Fruit fly (Drosophila melanogaster): ENCODE measurements around the gene CG42460.

DNA sequence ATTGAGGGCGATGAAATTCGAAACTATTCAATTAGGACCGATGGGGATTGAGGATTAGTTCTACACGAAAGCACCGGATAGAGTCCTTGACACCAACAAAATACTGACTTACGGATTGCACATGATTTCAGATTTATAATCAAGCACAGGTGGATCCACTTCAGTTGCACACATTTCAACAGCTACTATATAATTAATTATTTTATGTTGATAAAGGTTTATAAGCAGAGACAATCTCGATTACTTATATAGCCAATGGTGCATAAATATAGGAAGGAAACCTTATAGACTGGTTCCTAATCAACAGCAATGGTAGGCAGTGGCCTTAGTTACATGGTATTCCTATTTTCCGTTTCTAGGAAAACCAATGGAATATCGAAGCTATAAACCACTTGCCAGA is 19.9 kb downstream of the CG42460 start:
- TF ChIP-seq insv (optimal IDR thresholded peaks at IDR 0.05): no peak
- TF ChIP-seq psq (optimal IDR thresholded peaks at IDR 0.05): no peak
- no peak for TF ChIP-seq h (optimal IDR thresholded peaks at IDR 0.05)
